Worm (Caenorhabditis elegans): ENCODE results near the gene str-221.

str-221 gene

ce11 chrV:1627269-1627668 lies 12.8 kb upstream of the str-221 start:
- no peak for TF ChIP-seq mef-2 (tag; optimal IDR thresholded peaks at IDR 0.05)
- TF ChIP-seq alr-1 (tag; optimal IDR thresholded peaks at IDR 0.05; ENCODE audit: borderline replicate concordance), result no peak
- no peak for TF ChIP-seq pqm-1 (tag; optimal IDR thresholded peaks at IDR 0.05)
- peak in 1 of 6 experiments; percentile 26 for TF ChIP-seq elt-3 (tag; optimal IDR thresholded peaks at IDR 0.05)
- peak; percentile 54 for TF ChIP-seq snu-23 (GFP tag; optimal IDR thresholded peaks at IDR 0.05)
- TF ChIP-seq dpl-1 (GFP tag; optimal IDR thresholded peaks at IDR 0.05), result peak in 2 of 3 experiments; percentile 3
- TF ChIP-seq mdl-1 (tag; optimal IDR thresholded peaks at IDR 0.05), result peak in 1 of 2 experiments; percentile 49
- no peak for TF ChIP-seq pag-3 (tag; optimal IDR thresholded peaks at IDR 0.05; ENCODE audit: borderline replicate concordance, insufficient read depth)
- TF ChIP-seq irx-1 (tag; optimal IDR thresholded peaks at IDR 0.05), result no peak
- no peak for TF ChIP-seq ceh-90 (tag; optimal IDR thresholded peaks at IDR 0.05)
- TF ChIP-seq ceh-82 (tag; optimal IDR thresholded peaks at IDR 0.05), result peak in 2 of 3 experiments; percentile 10 to 17
- TF ChIP-seq rnt-1 (tag; optimal IDR thresholded peaks at IDR 0.05), result no peak
- no peak for TF ChIP-seq hpl-2 (GFP tag; optimal IDR thresholded peaks at IDR 0.05)
- TF ChIP-seq egl-13 (tag; optimal IDR thresholded peaks at IDR 0.05), result no peak
- no peak for TF ChIP-seq ama-1 (optimal IDR thresholded peaks at IDR 0.05)
- TF ChIP-seq unc-62 (GFP tag; optimal IDR thresholded peaks at IDR 0.05), result no peak
- no peak for TF ChIP-seq F16B12.6 (tag; optimal IDR thresholded peaks at IDR 0.05)
- TF ChIP-seq nhr-20 (tag; optimal IDR thresholded peaks at IDR 0.05), result peak; percentile 83
- TF ChIP-seq lsy-2 (tag; optimal IDR thresholded peaks at IDR 0.05), result peak in 1 of 2 experiments; percentile 25
- peak; percentile 35 for TF ChIP-seq jun-1 (tag; optimal IDR thresholded peaks at IDR 0.05)
- peak; percentile 30 for TF ChIP-seq fkh-8 (tag; optimal IDR thresholded peaks at IDR 0.05)
- peak; percentile 3 for TF ChIP-seq nhr-11 (tag; optimal IDR thresholded peaks at IDR 0.05)
- TF ChIP-seq sup-37 (GFP tag; optimal IDR thresholded peaks at IDR 0.05), result no peak
- TF ChIP-seq unc-130 (tag; optimal IDR thresholded peaks at IDR 0.05), result no peak
- peak; percentile 65 for TF ChIP-seq blmp-1 (tag; optimal IDR thresholded peaks at IDR 0.05)
- TF ChIP-seq lin-14 (GFP tag; optimal IDR thresholded peaks at IDR 0.05), result peak; percentile 95
- peak; percentile 87 for TF ChIP-seq nhr-85 (tag)
- TF ChIP-seq C34B4.2 (tag; optimal IDR thresholded peaks at IDR 0.05), result no peak
- no peak for TF ChIP-seq sptf-1 (tag; optimal IDR thresholded peaks at IDR 0.05)
- TF ChIP-seq nhr-19 (GFP tag; conservative IDR thresholded peaks at IDR 0.05), result peak; percentile 21; the same call in 1 of the 2 replicates
- TF ChIP-seq ets-5 (GFP tag; IDR thresholded peaks at IDR 0.05), result no peak
- peak; percentile 83 for TF ChIP-seq nhr-28 (tag; optimal IDR thresholded peaks at IDR 0.05)
- peak; percentile 5 to 6 for TF ChIP-seq efl-1 (optimal IDR thresholded peaks at IDR 0.05)
- TF ChIP-seq efl-1 (GFP tag; optimal IDR thresholded peaks at IDR 0.05 in 1 of 2), result no peak
- peak in 1 of 2 experiments; percentile 57 for TF ChIP-seq lin-35 (GFP tag; optimal IDR thresholded peaks at IDR 0.05)
- no peak for TF ChIP-seq aly-2 (tag; optimal IDR thresholded peaks at IDR 0.05)
- TF ChIP-seq Y116A8C.19 (tag; optimal IDR thresholded peaks at IDR 0.05; ENCODE audit: borderline replicate concordance), result no peak
- no peak for TF ChIP-seq C04F5.9 (tag; optimal IDR thresholded peaks at IDR 0.05)
- TF ChIP-seq efl-3 (GFP tag; optimal IDR thresholded peaks at IDR 0.05), result no peak
- no peak for TF ChIP-seq fkh-10 (GFP tag; optimal IDR thresholded peaks at IDR 0.05)
- TF ChIP-seq dsc-1 (tag; optimal IDR thresholded peaks at IDR 0.05), result no peak
- no peak for TF ChIP-seq zip-4 (GFP tag; optimal IDR thresholded peaks at IDR 0.05)
- no peak for TF ChIP-seq lin-13 (GFP tag; optimal IDR thresholded peaks at IDR 0.05)
- TF ChIP-seq nhr-77 (tag; optimal IDR thresholded peaks at IDR 0.05), result peak; percentile 96
- peak; percentile 45 for TF ChIP-seq tbx-2 (tag; optimal IDR thresholded peaks at IDR 0.05)
- TF ChIP-seq unc-98 (GFP tag; IDR thresholded peaks at IDR 0.05), result no peak
- no peak for TF ChIP-seq nhr-47 (tag; optimal IDR thresholded peaks at IDR 0.05)
- no peak for TF ChIP-seq ceh-8 (GFP tag; optimal IDR thresholded peaks at IDR 0.05)
- TF ChIP-seq skn-1 (tag; optimal IDR thresholded peaks at IDR 0.05), result peak; percentile 81
- TF ChIP-seq nhr-90 (tag; optimal IDR thresholded peaks at IDR 0.05; ENCODE audit: poor library complexity), result peak; percentile 47
- no peak for TF ChIP-seq sox-4 (tag; optimal IDR thresholded peaks at IDR 0.05)
- TF ChIP-seq hlh-4 (tag; optimal IDR thresholded peaks at IDR 0.05), result no peak
- TF ChIP-seq ztf-4 (tag; optimal IDR thresholded peaks at IDR 0.05), result peak; percentile 53
- peak; percentile 67 for TF ChIP-seq nhr-71 (tag; optimal IDR thresholded peaks at IDR 0.05)
